Worm (Caenorhabditis elegans): ENCODE results near the gene T05C12.9.

Gene T05C12.9

DNA sequence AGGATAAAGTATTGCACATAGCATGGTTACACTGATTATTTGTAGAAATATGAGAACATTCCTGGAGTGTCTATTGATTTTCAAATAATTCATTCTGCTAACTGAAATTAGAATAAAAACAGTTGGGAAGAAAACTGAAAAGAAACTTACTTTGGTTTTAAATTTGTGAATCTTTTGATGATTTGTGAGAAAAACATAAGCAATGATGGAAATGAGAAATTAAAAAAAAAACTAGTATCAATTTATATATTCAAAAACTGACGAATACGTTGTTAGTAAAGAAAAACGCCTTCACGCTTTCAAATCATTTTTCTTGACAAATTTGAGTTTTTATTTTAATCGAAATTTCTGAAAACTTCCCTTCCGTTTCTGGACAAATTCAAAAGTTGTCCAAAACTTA is at the start of gene T05C12.9:
TSS of gene T05C12.9 (minus strand) at position 101 of the 400 bp plus-strand sequence.
- no peak for TF ChIP-seq ceh-36 (tag; optimal IDR thresholded peaks at IDR 0.05)
- no peak for TF ChIP-seq B0310.2 (tag; optimal IDR thresholded peaks at IDR 0.05)
- no peak for TF ChIP-seq sea-1 (GFP tag; conservative IDR thresholded peaks at IDR 0.05)
- no peak for TF ChIP-seq F13C5.2 (tag; optimal IDR thresholded peaks at IDR 0.05)
- no peak for TF ChIP-seq flt-1 (GFP tag; IDR thresholded peaks at IDR 0.05)
- no peak for TF ChIP-seq tra-4 (tag; optimal IDR thresholded peaks at IDR 0.05)
- no peak for TF ChIP-seq hmg-4 (GFP tag; optimal IDR thresholded peaks at IDR 0.05)
- TF ChIP-seq hnd-1 (tag; optimal IDR thresholded peaks at IDR 0.05): no peak
- no peak for TF ChIP-seq aly-1 (tag; optimal IDR thresholded peaks at IDR 0.05)
- TF ChIP-seq ama-1 (optimal IDR thresholded peaks at IDR 0.05): no peak
- TF ChIP-seq hmbx-1 (tag; optimal IDR thresholded peaks at IDR 0.05): no peak
- TF ChIP-seq scrt-1 (GFP tag; IDR thresholded peaks at IDR 0.05): no peak
- TF ChIP-seq ets-7 (tag; optimal IDR thresholded peaks at IDR 0.05): no peak
- TF ChIP-seq ceh-13 (GFP tag; optimal IDR thresholded peaks at IDR 0.05): no peak
- TF ChIP-seq tbx-37 (GFP tag; conservative IDR thresholded peaks at IDR 0.05): no peak
- no peak for TF ChIP-seq pes-1 (GFP tag; IDR thresholded peaks at IDR 0.05)

DNA sequence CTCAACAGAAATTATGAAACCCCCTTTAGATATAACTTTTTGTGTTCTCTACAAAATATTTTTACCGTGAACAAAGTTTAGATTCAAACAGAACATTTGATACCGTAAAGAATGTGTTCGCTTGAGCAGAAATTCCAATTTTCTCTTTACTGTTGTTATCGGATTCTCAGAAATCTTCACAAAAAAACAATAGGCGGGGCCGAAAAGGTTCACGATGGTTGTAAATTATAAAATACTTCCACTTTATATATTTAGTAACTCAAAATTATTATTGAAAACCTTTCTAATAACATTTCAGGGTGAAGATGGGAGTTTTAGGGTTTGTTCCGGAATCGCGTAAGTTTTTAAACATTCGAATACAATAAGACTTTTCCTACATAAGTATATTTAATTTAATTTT is 45.1 kb upstream of the T05C12.9 start, which contains the start of gene nlp-5:
TSS of gene nlp-5 (plus strand) at position 301 of the 400 bp plus-strand sequence.
- TF ChIP-seq ceh-13 (GFP tag; optimal IDR thresholded peaks at IDR 0.05): no peak
- no peak for TF ChIP-seq ceh-36 (tag; optimal IDR thresholded peaks at IDR 0.05)
- TF ChIP-seq hnd-1 (tag; optimal IDR thresholded peaks at IDR 0.05): no peak
- no peak for TF ChIP-seq tbx-37 (GFP tag; conservative IDR thresholded peaks at IDR 0.05)
- no peak for TF ChIP-seq flt-1 (GFP tag; IDR thresholded peaks at IDR 0.05)
- TF ChIP-seq F13C5.2 (tag; optimal IDR thresholded peaks at IDR 0.05): no peak
- TF ChIP-seq tbx-11 (GFP tag; IDR thresholded peaks at IDR 0.05): no peak
- no peak for TF ChIP-seq hmg-4 (GFP tag; optimal IDR thresholded peaks at IDR 0.05)
- no peak for TF ChIP-seq B0310.2 (tag; optimal IDR thresholded peaks at IDR 0.05)
- TF ChIP-seq scrt-1 (GFP tag; IDR thresholded peaks at IDR 0.05): no peak

DNA sequence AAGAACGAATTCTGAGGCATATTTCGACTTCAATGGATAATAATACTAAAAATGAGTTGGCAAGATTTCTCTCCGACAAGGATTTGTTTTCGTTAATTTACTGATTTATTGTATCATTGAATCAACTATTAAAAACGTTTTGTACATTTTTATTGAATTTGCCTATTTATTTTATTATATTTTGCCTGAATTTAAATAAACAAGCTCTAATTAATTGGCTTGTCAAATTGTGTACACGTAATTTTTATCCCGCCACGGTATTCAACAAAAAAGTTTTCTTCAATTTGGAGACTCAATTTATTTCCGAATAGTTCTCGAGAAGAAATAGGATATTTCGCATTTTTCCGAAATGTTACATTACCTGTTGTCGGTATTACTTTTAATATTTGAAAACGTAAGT is 39.5 kb upstream of the T05C12.9 start, which contains the start of gene M110.7:
TSS of gene M110.7 (plus strand) at position 301 of the 400 bp plus-strand sequence.
- TF ChIP-seq ceh-13 (GFP tag; optimal IDR thresholded peaks at IDR 0.05): no peak
- no peak for TF ChIP-seq ama-1 (optimal IDR thresholded peaks at IDR 0.05)
- no peak for TF ChIP-seq ets-7 (tag; optimal IDR thresholded peaks at IDR 0.05)

DNA sequence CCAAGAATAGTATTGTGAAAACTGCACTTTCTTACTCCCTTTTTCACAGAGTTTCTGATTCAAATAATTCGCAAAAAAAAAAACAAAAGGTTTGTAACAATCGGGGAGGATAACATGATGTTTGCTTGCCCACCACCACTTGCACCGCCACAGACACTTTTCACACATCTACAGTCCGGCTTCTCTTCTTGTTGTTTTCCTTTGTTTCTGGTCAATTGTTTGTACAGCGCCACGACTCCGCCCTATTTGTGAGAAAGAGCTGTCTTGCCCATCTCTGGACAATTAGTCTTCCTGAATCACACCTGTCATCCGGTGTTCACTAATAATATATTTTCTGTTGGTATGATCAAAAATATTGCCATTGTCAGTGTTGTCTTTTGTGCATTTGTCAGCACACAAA is 38.0 kb upstream of the T05C12.9 start, which contains the start of gene M110.9:
TSS of gene M110.9 (plus strand) at position 301 of the 400 bp plus-strand sequence.
- no peak for TF ChIP-seq flt-1 (GFP tag; IDR thresholded peaks at IDR 0.05)
- no peak for TF ChIP-seq tra-4 (tag; optimal IDR thresholded peaks at IDR 0.05)
- no peak for TF ChIP-seq scrt-1 (GFP tag; IDR thresholded peaks at IDR 0.05)
- no peak for TF ChIP-seq tbx-37 (GFP tag; conservative IDR thresholded peaks at IDR 0.05)
- TF ChIP-seq ets-7 (tag; optimal IDR thresholded peaks at IDR 0.05): no peak
- TF ChIP-seq F13C5.2 (tag; optimal IDR thresholded peaks at IDR 0.05): no peak
- no peak for TF ChIP-seq hmg-4 (GFP tag; optimal IDR thresholded peaks at IDR 0.05)
- no peak for TF ChIP-seq pes-1 (GFP tag; IDR thresholded peaks at IDR 0.05)
- TF ChIP-seq ama-1 (optimal IDR thresholded peaks at IDR 0.05): no peak
- no peak for TF ChIP-seq B0310.2 (tag; optimal IDR thresholded peaks at IDR 0.05)
- no peak for TF ChIP-seq hmbx-1 (tag; optimal IDR thresholded peaks at IDR 0.05)
- TF ChIP-seq tbx-11 (GFP tag; IDR thresholded peaks at IDR 0.05): no peak
- no peak for TF ChIP-seq ceh-36 (tag; optimal IDR thresholded peaks at IDR 0.05)

DNA sequence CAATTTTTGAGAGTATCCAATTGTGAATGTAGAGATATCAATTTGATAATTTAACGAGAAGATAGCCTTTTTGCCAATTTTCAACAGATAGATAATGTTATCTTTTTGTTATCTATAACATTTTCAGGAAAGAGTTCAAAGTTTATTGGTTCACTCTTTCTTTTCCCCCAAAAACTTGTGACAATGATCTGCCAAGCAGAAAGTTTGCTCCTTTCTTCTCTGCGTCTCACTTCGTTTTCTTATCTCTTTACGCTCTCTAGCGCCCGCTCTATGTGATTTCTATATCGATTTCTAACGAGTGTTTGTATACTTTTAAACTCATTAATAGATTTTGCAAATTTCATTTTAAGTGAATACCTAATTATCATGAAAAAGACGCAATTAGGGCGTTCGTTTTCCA is 33.4 kb upstream of the T05C12.9 start:
- TF ChIP-seq ceh-36 (tag; optimal IDR thresholded peaks at IDR 0.05) (no peak), hmbx-1 (tag; optimal IDR thresholded peaks at IDR 0.05) (no peak), hnd-1 (tag; optimal IDR thresholded peaks at IDR 0.05) (no peak), tbx-11 (GFP tag; IDR thresholded peaks at IDR 0.05) (no peak), sea-1 (GFP tag; conservative IDR thresholded peaks at IDR 0.05) (no peak), aly-1 (tag; optimal IDR thresholded peaks at IDR 0.05) (no peak), flt-1 (GFP tag; IDR thresholded peaks at IDR 0.05) (no peak), F13C5.2 (tag; optimal IDR thresholded peaks at IDR 0.05) (no peak), tbx-37 (GFP tag; conservative IDR thresholded peaks at IDR 0.05) (no peak), pes-1 (GFP tag; IDR thresholded peaks at IDR 0.05) (no peak), ets-7 (tag; optimal IDR thresholded peaks at IDR 0.05) (no peak), tra-4 (tag; optimal IDR thresholded peaks at IDR 0.05) (no peak), B0310.2 (tag; optimal IDR thresholded peaks at IDR 0.05) (no peak), hmg-4 (GFP tag; optimal IDR thresholded peaks at IDR 0.05) (no peak), ceh-13 (GFP tag; optimal IDR thresholded peaks at IDR 0.05) (no peak), scrt-1 (GFP tag; IDR thresholded peaks at IDR 0.05) (no peak), ama-1 (optimal IDR thresholded peaks at IDR 0.05) (no peak)

DNA sequence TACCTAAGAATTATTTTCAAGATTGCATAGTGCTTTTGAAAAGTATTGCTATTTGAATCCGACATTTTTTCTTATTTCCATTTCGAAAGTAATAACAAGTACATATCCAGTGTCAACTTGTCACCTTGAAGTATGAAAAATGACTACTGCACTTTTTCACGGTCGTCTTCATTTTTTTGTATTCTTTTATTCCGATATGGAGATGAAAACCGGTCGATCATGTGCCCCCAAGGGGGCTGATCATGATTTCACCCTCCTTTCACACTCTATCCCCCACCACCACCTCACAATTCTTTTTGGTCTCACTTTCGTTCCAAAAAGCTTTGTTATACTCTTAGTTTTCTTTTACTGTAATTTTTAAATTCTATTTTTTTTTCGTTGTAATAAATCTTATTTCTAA is 32.9 kb upstream of the T05C12.9 start:
- TF ChIP-seq flt-1 (GFP tag; IDR thresholded peaks at IDR 0.05) (no peak), tbx-11 (GFP tag; IDR thresholded peaks at IDR 0.05) (no peak), hmg-4 (GFP tag; optimal IDR thresholded peaks at IDR 0.05) (no peak), ets-7 (tag; optimal IDR thresholded peaks at IDR 0.05) (no peak), tbx-37 (GFP tag; conservative IDR thresholded peaks at IDR 0.05) (no peak), tra-4 (tag; optimal IDR thresholded peaks at IDR 0.05) (no peak), F13C5.2 (tag; optimal IDR thresholded peaks at IDR 0.05) (no peak), B0310.2 (tag; optimal IDR thresholded peaks at IDR 0.05) (no peak), ama-1 (optimal IDR thresholded peaks at IDR 0.05) (no peak), sea-1 (GFP tag; conservative IDR thresholded peaks at IDR 0.05) (no peak), hnd-1 (tag; optimal IDR thresholded peaks at IDR 0.05) (no peak), ceh-13 (GFP tag; optimal IDR thresholded peaks at IDR 0.05) (no peak), scrt-1 (GFP tag; IDR thresholded peaks at IDR 0.05) (no peak), ceh-36 (tag; optimal IDR thresholded peaks at IDR 0.05) (no peak), aly-1 (tag; optimal IDR thresholded peaks at IDR 0.05) (no peak), pes-1 (GFP tag; IDR thresholded peaks at IDR 0.05) (no peak), hmbx-1 (tag; optimal IDR thresholded peaks at IDR 0.05) (no peak)

DNA sequence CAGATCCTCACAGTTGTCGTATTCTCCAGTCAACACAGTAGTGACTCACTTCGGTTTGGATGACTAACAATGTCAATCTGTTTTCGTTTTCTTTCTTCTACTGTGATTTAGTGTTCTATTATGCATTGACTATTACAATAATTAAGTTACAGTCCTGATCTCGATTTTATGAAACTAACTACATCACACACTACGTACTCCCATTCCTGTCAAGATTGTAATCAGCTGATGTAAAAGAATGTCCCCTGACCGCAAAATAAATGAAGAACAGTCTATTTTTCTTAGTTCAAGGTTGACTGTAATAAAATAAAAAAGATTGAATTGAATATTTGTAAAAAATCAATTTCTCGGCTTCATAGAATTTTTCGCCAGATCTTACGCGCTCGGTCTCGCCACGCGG is 32.3 kb upstream of the T05C12.9 start:
- TF ChIP-seq tbx-11 (GFP tag; IDR thresholded peaks at IDR 0.05) (no peak), ama-1 (optimal IDR thresholded peaks at IDR 0.05) (no peak), ceh-36 (tag; optimal IDR thresholded peaks at IDR 0.05) (no peak), flt-1 (GFP tag; IDR thresholded peaks at IDR 0.05) (no peak), F13C5.2 (tag; optimal IDR thresholded peaks at IDR 0.05) (no peak)

Measured in whole organism, early embryonic.